Fruit fly (Drosophila melanogaster) whole organism, prepupa: ENCODE measurements around the gene Tmem43.

Experiments used
- Blimp-1 ChIP-seq: fragments of 200-800 bp; sonication (Bioruptor generic); optimal IDR thresholded peaks from 3 replicates; lab custom pipeline; 2017; ENCODE audit warnings: missing biosample characterization, missing genetic modification characterization, mild to moderate bottlenecking, moderate library complexity, missing genetic modification reagents
- CG10631 ChIP-seq: fragments of 200-800 bp; sonication (Bioruptor generic); optimal IDR thresholded peaks from 2 replicates; lab custom pipeline; 2016; ENCODE audit warnings: missing biosample characterization, missing genetic modification characterization
- CG11294 ChIP-seq: fragments of 200-800 bp; sonication (Bioruptor generic); IDR thresholded peaks from 2 replicates; pipeline ENCODE4 v1.3.6; 2022; ENCODE audit warnings: missing biosample characterization, missing genetic modification characterization
- CG11762 ChIP-seq: fragments of 200-800 bp; sonication (Bioruptor generic); optimal IDR thresholded peaks from 3 replicates; lab custom pipeline; 2016; ENCODE audit warnings: missing biosample characterization, missing genetic modification characterization; ENCODE audit not compliant: insufficient read depth
- CG15336 ChIP-seq: fragments of 200-800 bp; sonication (Bioruptor generic); IDR thresholded peaks from 2 replicates; pipeline ENCODE4 v1.3.6; 2022; ENCODE audit warnings: missing biosample characterization, missing genetic modification characterization
- CG3032 ChIP-seq: fragments of 200-800 bp; optimal IDR thresholded peaks from 2 replicates; lab custom pipeline; 2019; ENCODE audit warnings: missing biosample characterization, mild to moderate bottlenecking, missing genetic modification characterization, moderate library complexity
- CG31627 ChIP-seq: fragments of 200-800 bp; sonication (Bioruptor generic); optimal IDR thresholded peaks from 3 replicates; lab custom pipeline; 2016; ENCODE audit warnings: missing biosample characterization, missing genetic modification characterization
- CG4318 ChIP-seq: fragments of 200-800 bp; sonication (Bioruptor generic); optimal IDR thresholded peaks from 3 replicates; lab custom pipeline; 2017; ENCODE audit warnings: missing biosample characterization, mild to moderate bottlenecking, missing genetic modification characterization
- CG6163 ChIP-seq: fragments of 200-800 bp; sonication (Bioruptor generic); IDR thresholded peaks from 3 replicates; pipeline ENCODE4 v1.3.6; 2022; ENCODE audit warnings: missing biosample characterization, missing genetic modification characterization
- CG6276 ChIP-seq: fragments of 200-800 bp; sonication (Bioruptor generic); optimal IDR thresholded peaks from 2 replicates; lab custom pipeline; 2017; ENCODE audit warnings: missing biosample characterization, mild to moderate bottlenecking, missing genetic modification characterization
- CG6792 ChIP-seq: fragments of 200-800 bp; sonication (Bioruptor generic); optimal IDR thresholded peaks from 3 replicates; lab custom pipeline; 2016; ENCODE audit warnings: missing biosample characterization, missing genetic modification characterization
- CG6854 ChIP-seq: fragments of 200-800 bp; sonication (Bioruptor generic); optimal IDR thresholded peaks from 2 replicates; lab custom pipeline; 2017; ENCODE audit warnings: missing biosample characterization, mild to moderate bottlenecking, missing genetic modification characterization
- CG8119 ChIP-seq: fragments of 200-800 bp; sonication (Bioruptor generic); IDR thresholded peaks from 3 replicates; pipeline ENCODE4 v1.3.6; 2022; ENCODE audit warnings: missing biosample characterization, missing genetic modification characterization
- Eip75B ChIP-seq: fragments of 200-800 bp; sonication (Bioruptor generic); optimal IDR thresholded peaks from 3 replicates; lab custom pipeline; 2016; ENCODE audit warnings: missing biosample characterization, missing genetic modification characterization
- Eip93F ChIP-seq: fragments of 200-800 bp; sonication (Bioruptor generic); optimal IDR thresholded peaks from 2 replicates; lab custom pipeline; 2016; ENCODE audit warnings: missing biosample characterization, mild to moderate bottlenecking, missing genetic modification characterization
- Ets21C ChIP-seq: fragments of 200-800 bp; sonication (Bioruptor generic); optimal IDR thresholded peaks from 3 replicates; lab custom pipeline; 2016; ENCODE audit warnings: missing biosample characterization, missing genetic modification characterization
- Hr38 ChIP-seq: sonication (Bioruptor generic); optimal IDR thresholded peaks from 2 replicates; lab custom pipeline; 2016; ENCODE audit warnings: missing biosample characterization, missing genetic modification characterization
- Hr39 ChIP-seq: fragments of 200-800 bp; sonication (Bioruptor generic); optimal IDR thresholded peaks from 2 replicates; lab custom pipeline; 2016; ENCODE audit warnings: missing biosample characterization, missing genetic modification characterization
- Lpt ChIP-seq: fragments of 200-800 bp; sonication (Bioruptor generic); optimal IDR thresholded peaks from 3 replicates; lab custom pipeline; 2016; ENCODE audit warnings: missing biosample characterization, missing genetic modification characterization
- Met ChIP-seq: fragments of 200-800 bp; sonication (Bioruptor generic); optimal IDR thresholded peaks from 3 replicates; lab custom pipeline; 2016; ENCODE audit warnings: missing biosample characterization, missing genetic modification characterization
- Smox ChIP-seq: fragments of 200-800 bp; sonication (Bioruptor generic); optimal IDR thresholded peaks from 3 replicates; lab custom pipeline; 2016; ENCODE audit warnings: missing biosample characterization, missing genetic modification characterization
- Sox102F ChIP-seq: fragments of 200-800 bp; sonication (Bioruptor generic); optimal IDR thresholded peaks from 2 replicates; lab custom pipeline; 2016; ENCODE audit warnings: missing biosample characterization, mild to moderate bottlenecking, missing genetic modification characterization
- Sox14 ChIP-seq: fragments of 200-800 bp; sonication (Bioruptor generic); optimal IDR thresholded peaks from 3 replicates; lab custom pipeline; 2016; ENCODE audit warnings: missing biosample characterization, missing genetic modification characterization
- achi ChIP-seq: fragments of 200-800 bp; sonication (Bioruptor generic); optimal IDR thresholded peaks from 3 replicates; lab custom pipeline; 2016; ENCODE audit warnings: missing biosample characterization, missing genetic modification characterization
- cyc ChIP-seq: fragments of 200-800 bp; sonication (Bioruptor generic); optimal IDR thresholded peaks from 3 replicates; lab custom pipeline; 2016; ENCODE audit warnings: missing biosample characterization, missing genetic modification characterization
- dac ChIP-seq: fragments of 200-800 bp; sonication (Bioruptor generic); optimal IDR thresholded peaks from 2 replicates; lab custom pipeline; 2017; ENCODE audit warnings: missing biosample characterization, mild to moderate bottlenecking, missing genetic modification characterization
- eg ChIP-seq: fragments of 200-800 bp; sonication (Bioruptor generic); IDR thresholded peaks from 3 replicates; pipeline ENCODE4 v1.3.6; 2022; ENCODE audit warnings: missing biosample characterization, missing genetic modification characterization
- fd85E ChIP-seq: fragments of 200-800 bp; sonication (Bioruptor generic); optimal IDR thresholded peaks from 3 replicates; lab custom pipeline; 2016; ENCODE audit warnings: missing biosample characterization, missing genetic modification characterization
- fkh ChIP-seq: fragments of 200-800 bp; sonication (Bioruptor generic); optimal IDR thresholded peaks from 3 replicates; lab custom pipeline; 2017; ENCODE audit warnings: missing biosample characterization, mild to moderate bottlenecking, missing genetic modification characterization, moderate library complexity
- net ChIP-seq: fragments of 200-800 bp; sonication (Bioruptor generic); optimal IDR thresholded peaks from 3 replicates; lab custom pipeline; 2016; ENCODE audit warnings: missing biosample characterization, missing genetic modification characterization
- salr ChIP-seq, 2 experiments: fragments of 200-800 bp; sonication (Bioruptor generic); optimal IDR thresholded peaks; 3 replicates each; lab custom pipeline; 2016 to 2018; ENCODE audit warnings: missing biosample characterization in 2 of 2, missing genetic modification characterization in 2 of 2, mild to moderate bottlenecking in 1 of 2
- svp ChIP-seq: fragments of 200-800 bp; sonication (Bioruptor generic); peaks from one replicate; lab custom pipeline; 2016; ENCODE audit warnings: missing biosample characterization, missing genetic modification characterization
- vri ChIP-seq: fragments of 200-800 bp; sonication (Bioruptor generic); optimal IDR thresholded peaks from 3 replicates; lab custom pipeline; 2016; ENCODE audit warnings: missing biosample characterization, mild to moderate bottlenecking, missing genetic modification characterization

The Tmem43 gene

dm6 chr3L:7940558-7941238 lies 25.8 kb upstream of the Tmem43 start:
- TF ChIP-seq Blimp-1 (GFP tag; lab: Kevin White, UChicago) (no peak), vri (GFP tag; lab: Kevin White, UChicago) (peak; percentile 40)

- TF ChIP-seq Hr39 (no peak), fkh (GFP tag; lab: Kevin White, UChicago) (peak; percentile 67)
Observed at dm6 chr3L:7938638-7939037, 23.7 kb upstream of the Tmem43 start.

dm6 chr3L:7935933-7936494 lies 21.1 kb upstream of the Tmem43 start, which contains the start of the genes syd and Srp9:
Gene syd, minus strand, starts transcription at chr3L:7936120.
Gene Srp9, plus strand, starts transcription at chr3L:7936373.
- TF ChIP-seq fkh (GFP tag; lab: Kevin White, UChicago) (peak; percentile 7), svp (GFP tag; lab: Kevin White, UChicago) (peak; percentile 28), CG8119 (no peak), CG6854 (GFP tag; lab: Kevin White, UChicago) (peak; percentile 51)

- TF ChIP-seq svp (GFP tag; lab: Kevin White, UChicago): peak; percentile 72
- TF ChIP-seq salr (GFP tag; optimal IDR thresholded peaks at IDR 0.05; lab: Kevin White, UChicago): no peak
Observed at dm6 chr3L:7935409-7935932, 20.6 kb upstream of the Tmem43 start.

dm6 chr3L:7934857-7935256 lies 19.9 kb upstream of the Tmem43 start:
- TF ChIP-seq vri (GFP tag; lab: Kevin White, UChicago) (peak; percentile 62), fd85E (GFP tag; lab: Kevin White, UChicago) (no peak), CG15336 (GFP tag; lab: Robert Waterston, UW) (no peak)

dm6 chr3L:7934200-7934599 lies 19.3 kb upstream of the Tmem43 start:
- TF ChIP-seq Lpt: no peak
- TF ChIP-seq dac: no peak
- no peak for TF ChIP-seq net
- no peak for TF ChIP-seq Sox14 (GFP tag; lab: Kevin White, UChicago)
- no peak for TF ChIP-seq Sox102F

- TF ChIP-seq CG31627 (no peak), CG11294 (GFP tag; lab: Robert Waterston, UW) (no peak), Met (GFP tag; lab: Kevin White, UChicago) (no peak), CG10631 (GFP tag; lab: Kevin White, UChicago) (no peak), Hr39 (no peak)
Observed at dm6 chr3L:7915808-7916619, 1.1 kb upstream of the Tmem43 start.

dm6 chr3L:7911765-7912556 lies 3.0 kb downstream of the Tmem43 start, which contains the start of the genes pbl and CG8281:
Gene pbl, minus strand, starts transcription at chr3L:7911954.
Gene CG8281, plus strand, starts transcription at chr3L:7912463.
- TF ChIP-seq Eip75B (peak; percentile 29), svp (GFP tag; lab: Kevin White, UChicago) (peak; percentile 81), CG6163 (GFP tag; lab: Robert Waterston, UW) (peak; percentile 65; the same call in 2 of the 3 replicates), CG6792 (GFP tag; lab: Kevin White, UChicago) (peak; percentile 8), Eip93F (GFP tag; lab: Kevin White, UChicago) (no peak), Hr38 (GFP tag; lab: Kevin White, UChicago) (no peak), CG4318 (no peak), Sox102F (no peak), CG11762 (GFP tag; lab: Kevin White, UChicago) (no peak), achi (peak; percentile 67), Ets21C (GFP tag; lab: Kevin White, UChicago) (peak; percentile 18), Smox (GFP tag; lab: Kevin White, UChicago) (peak; percentile 38), cyc (GFP tag; lab: Kevin White, UChicago) (peak; percentile 31), CG3032 (tag; lab: Kevin White, UChicago) (peak; percentile 40), eg (peak; percentile 69; the same call in 2 of the 3 replicates), CG6276 (GFP tag; lab: Kevin White, UChicago) (no peak)
